Fruit fly (Drosophila melanogaster): ENCODE results near the gene RfC38.

The RfC38 gene

dm6 chr2L:11167997-11168396 is 37.6 kb upstream of the RfC38 start (continued):
- TF ChIP-seq Dek (tag; optimal IDR thresholded peaks at IDR 0.05): no peak
- no peak for TF ChIP-seq BEAF-32 (GFP tag; optimal IDR thresholded peaks at IDR 0.05)
- TF ChIP-seq CG2116 (GFP tag; optimal IDR thresholded peaks at IDR 0.05): no peak
- TF ChIP-seq CG12391 (tag; optimal IDR thresholded peaks at IDR 0.05): no peak
- peak; percentile 98 for TF ChIP-seq scrt (GFP tag; optimal IDR thresholded peaks at IDR 0.05)
- TF ChIP-seq hkb (optimal IDR thresholded peaks at IDR 0.05): no peak
- no peak for TF ChIP-seq hkb (GFP tag; IDR thresholded peaks at IDR 0.05)
- TF ChIP-seq gsb-n (tag; optimal IDR thresholded peaks at IDR 0.05): no peak
- no peak for TF ChIP-seq emc (GFP tag; optimal IDR thresholded peaks at IDR 0.05)
- no peak for TF ChIP-seq CG5953 (GFP tag; IDR thresholded peaks at IDR 0.05)
- no peak for TF ChIP-seq Blimp-1 (GFP tag; optimal IDR thresholded peaks at IDR 0.05)
- TF ChIP-seq nerfin-1 (tag; optimal IDR thresholded peaks at IDR 0.05): peak; percentile 96
- no peak for TF ChIP-seq bigmax (GFP tag; optimal IDR thresholded peaks at IDR 0.05)
- peak; percentile 70 for TF ChIP-seq MBD-R2 (GFP tag; IDR thresholded peaks at IDR 0.05)
- TF ChIP-seq Doc3 (GFP tag; IDR thresholded peaks at IDR 0.05; ENCODE audit: partially characterized antibody): 0 out of 3 replicates have a peak, but pooled peaks have one; percentile 17
- 0 out of 3 replicates have a peak, but pooled peaks have one; percentile 8 for TF ChIP-seq z (GFP tag; IDR thresholded peaks at IDR 0.05)
- TF ChIP-seq Sox100B (GFP tag; optimal IDR thresholded peaks at IDR 0.05): no peak
- TF ChIP-seq CG18599 (GFP tag; optimal IDR thresholded peaks at IDR 0.05): peak; percentile 20
- no peak for TF ChIP-seq ATbp (GFP tag; optimal IDR thresholded peaks at IDR 0.05)
- no peak for TF ChIP-seq trh (GFP tag; optimal IDR thresholded peaks at IDR 0.05)
- no peak for TF ChIP-seq CG6689 (GFP tag; IDR thresholded peaks at IDR 0.05)
- no peak for TF ChIP-seq Jarid2 (GFP tag; optimal IDR thresholded peaks at IDR 0.05)
- 0 out of 2 replicates have a peak, but pooled peaks have one; percentile 7 for TF ChIP-seq vvl (GFP tag; IDR thresholded peaks at IDR 0.05)
- peak; percentile 49 for TF ChIP-seq kah (GFP tag; optimal IDR thresholded peaks at IDR 0.05)

dm6 chr2L:11155166-11155958 is 24.9 kb upstream of the RfC38 start, which contains the start of gene CG6287:
CG6287 (minus strand) TSS chr2L:11155721.
- TF ChIP-seq CG14014 (GFP tag; IDR thresholded peaks at IDR 0.05) (0 out of 2 replicates have a peak, but pooled peaks have one; percentile 31), Meics (GFP tag; optimal IDR thresholded peaks at IDR 0.05) (peak; percentile 34), CG1602 (GFP tag; optimal IDR thresholded peaks at IDR 0.05) (peak; percentile 6), CG7839 (tag; optimal IDR thresholded peaks at IDR 0.05) (no peak), CG9817 (tag; optimal IDR thresholded peaks at IDR 0.05) (no peak), tgo (GFP tag; IDR thresholded peaks at IDR 0.05) (no peak), CG15601 (tag; optimal IDR thresholded peaks at IDR 0.05) (no peak), hb (GFP tag; IDR thresholded peaks at IDR 0.05; ENCODE audit: partially characterized antibody) (no peak), Med (GFP tag) (peak; percentile 63), CG17328 (GFP tag; IDR thresholded peaks at IDR 0.05) (peak; percentile 59; the same call in 1 of the 2 replicates), al (GFP tag; IDR thresholded peaks at IDR 0.05) (no peak), Dip3 (GFP tag; optimal IDR thresholded peaks at IDR 0.05) (peak; percentile 37), Aef1 (GFP tag; IDR thresholded peaks at IDR 0.05) (peak; percentile 43; the same call in 2 of the 3 replicates), dan (GFP tag; IDR thresholded peaks at IDR 0.05) (no peak), CG34224 (GFP tag; IDR thresholded peaks at IDR 0.05; ENCODE audit: partially characterized antibody) (no peak), CG10147 (GFP tag; optimal IDR thresholded peaks at IDR 0.05) (no peak), CG9215 (GFP tag; IDR thresholded peaks at IDR 0.05) (no peak), Antp (GFP tag; optimal IDR thresholded peaks at IDR 0.05) (no peak), CG8359 (GFP tag; optimal IDR thresholded peaks at IDR 0.05; ENCODE audit: borderline replicate concordance) (no peak), eve (GFP tag; optimal IDR thresholded peaks at IDR 0.05) (peak in 1 of 2 experiments; percentile 27), D19B (GFP tag; optimal IDR thresholded peaks at IDR 0.05) (peak; percentile 2), Opbp (GFP tag; IDR thresholded peaks at IDR 0.05; ENCODE audit: partially characterized antibody) (no peak), ranshi (GFP tag; IDR thresholded peaks at IDR 0.05) (peak; percentile 30; the same call in 1 of the 2 replicates), Chrac-16 (GFP tag; optimal IDR thresholded peaks at IDR 0.05) (peak; percentile 18), trem (tag; optimal IDR thresholded peaks at IDR 0.05) (no peak)
